Worm (Caenorhabditis elegans) whole organism, L4 larva: ENCODE measurements around the gene ram-5.

Source experiments
- F10B5.3 ChIP-seq: sonication (generic microtip); optimal IDR thresholded peaks from 2 replicates; lab custom pipeline; 2016; ENCODE audit warnings: mild to moderate bottlenecking, missing genetic modification characterization, missing compliant biosample characterization
- T26A8.4 ChIP-seq: fragments of 200-800 bp; sonication (Bioruptor generic); IDR thresholded peaks from 2 replicates; pipeline ENCODE4 v1.3.6; 2022; ENCODE audit warnings: missing genetic modification characterization, missing compliant biosample characterization
- ama-1 ChIP-seq: fragments of 150-350 bp; optimal IDR thresholded peaks from 2 replicates; lab custom pipeline; 2014; ENCODE audit warnings: inconsistent platforms, mixed read lengths
- attf-4 ChIP-seq: sonication (generic microtip); optimal IDR thresholded peaks from 3 replicates; lab custom pipeline; 2017; ENCODE audit warnings: missing biosample characterization, missing genetic modification characterization
- ceh-20 ChIP-seq: fragments of 200-800 bp; sonication (Bioruptor generic); IDR thresholded peaks from 2 replicates; pipeline ENCODE4 v1.3.6; 2022; ENCODE audit warnings: missing genetic modification reagents, missing genetic modification characterization, missing compliant biosample characterization
- dpl-1 ChIP-seq: fragments of 150-350 bp; optimal IDR thresholded peaks from 2 replicates; lab custom pipeline; 2014; ENCODE audit warnings: missing biosample characterization, missing genetic modification reagents, missing genetic modification characterization
- lim-7 ChIP-seq: fragments of 200-800 bp; sonication (Bioruptor generic); IDR thresholded peaks from 2 replicates; pipeline ENCODE4 v1.3.6; 2022; ENCODE audit warnings: missing genetic modification characterization, missing compliant biosample characterization
- mxl-3 ChIP-seq: fragments of 200-800 bp; sonication (Bioruptor generic); optimal IDR thresholded peaks from 2 replicates; lab custom pipeline; 2018; ENCODE audit warnings: mild to moderate bottlenecking, missing genetic modification characterization, missing compliant biosample characterization
- nhr-25 ChIP-seq: sonication (generic microtip); optimal IDR thresholded peaks from 2 replicates; lab custom pipeline; 2017; ENCODE audit warnings: missing genetic modification characterization, mild to moderate bottlenecking, missing compliant biosample characterization, antibody characterized with exemption, moderate library complexity, borderline replicate concordance; ENCODE audit not compliant: insufficient read depth
- unc-39 ChIP-seq: sonication (generic microtip); optimal IDR thresholded peaks from 2 replicates; lab custom pipeline; 2017; ENCODE audit warnings: missing biosample characterization, missing genetic modification characterization
- unc-62 ChIP-seq, 3 experiments: fragments of 150-350 bp in 1 of 3; sonication (generic microtip); optimal IDR thresholded peaks in 2 of 3; peaks in 1 of 3; 1 replicate in 1 of 3; 2 replicates in 2 of 3; lab custom pipeline; 2014 to 2017; ENCODE audit warnings: missing biosample characterization in 3 of 3, missing genetic modification characterization in 3 of 3, missing genetic modification reagents in 3 of 3, missing genotype in 1 of 3

ce11 chrX:14503282-14503681, 46.7 kb upstream of the ram-5 start:
- no peak for TF ChIP-seq nhr-25 (tag; lab: Kevin White, UChicago)
- no peak for TF ChIP-seq ama-1
- no peak for TF ChIP-seq T26A8.4 (GFP tag; lab: Robert Waterston, UW)
- no peak for TF ChIP-seq unc-39 (tag; lab: Kevin White, UChicago)
- peak; percentile 7 for TF ChIP-seq mxl-3 (GFP tag; lab: Kevin White, UChicago)
- no peak for TF ChIP-seq dpl-1 (GFP tag; lab: Kevin White, UChicago)
- no peak for TF ChIP-seq lim-7
- peak in 1 of 2 experiments; percentile 19 for TF ChIP-seq unc-62 (GFP tag; optimal IDR thresholded peaks at IDR 0.05 in 1 of 2; lab: Kevin White, UChicago)
- no peak for TF ChIP-seq unc-62 (tag; optimal IDR thresholded peaks at IDR 0.05; lab: Kevin White, UChicago)
- TF ChIP-seq attf-4 (tag; lab: Kevin White, UChicago), result no peak
- TF ChIP-seq ceh-20 (GFP tag; lab: Robert Waterston, UW), result no peak
- TF ChIP-seq F10B5.3 (tag; lab: Kevin White, UChicago), result no peak
